Fruit fly (Drosophila melanogaster): ENCODE data around the gene CG13856.

The CG13856 gene

dm6 chr3R:22356464-22357410, 45.7 kb upstream of the CG13856 start, which contains the start of gene Sar1 (continued):
- TF ChIP-seq row (GFP tag; IDR thresholded peaks at IDR 0.05), result peak; percentile 44; the same call in 2 of the 3 replicates
- TF ChIP-seq disco-r (GFP tag; optimal IDR thresholded peaks at IDR 0.05), result peak; percentile 26
- TF ChIP-seq Atf-2 (GFP tag; optimal IDR thresholded peaks at IDR 0.05), result no peak
- TF ChIP-seq Mes4 (GFP tag; optimal IDR thresholded peaks at IDR 0.05), result peak; percentile 26
- peak; percentile 79 for TF ChIP-seq CG11504 (tag; optimal IDR thresholded peaks at IDR 0.05)
- no peak for TF ChIP-seq CG4360 (GFP tag; IDR thresholded peaks at IDR 0.05)
- TF ChIP-seq CG11456 (GFP tag; IDR thresholded peaks at IDR 0.05), result peak; percentile 69; the same call in 2 of the 3 replicates
- TF ChIP-seq CG9876 (GFP tag; optimal IDR thresholded peaks at IDR 0.05), result peak; percentile 40
- no peak; the same call in 2 of the 3 replicates for TF ChIP-seq CG11093 (GFP tag; IDR thresholded peaks at IDR 0.05)
- TF ChIP-seq vnd (GFP tag; IDR thresholded peaks at IDR 0.05; ENCODE audit: partially characterized antibody), result peak; percentile 80
- TF ChIP-seq Hey (tag; optimal IDR thresholded peaks at IDR 0.05), result no peak
- peak; percentile 23 for TF ChIP-seq HLH54F (GFP tag; optimal IDR thresholded peaks at IDR 0.05)
- TF ChIP-seq NFAT (GFP tag; IDR thresholded peaks at IDR 0.05), result peak; percentile 61
- no peak for TF ChIP-seq dan (GFP tag; IDR thresholded peaks at IDR 0.05)
- no peak for TF ChIP-seq CG10431 (GFP tag; optimal IDR thresholded peaks at IDR 0.05)
- no peak for TF ChIP-seq CG10147 (GFP tag; optimal IDR thresholded peaks at IDR 0.05)
- TF ChIP-seq Lim3 (GFP tag; IDR thresholded peaks at IDR 0.05), result no peak
- no peak for TF ChIP-seq Hand (GFP tag; optimal IDR thresholded peaks at IDR 0.05)
- TF ChIP-seq CG10979 (tag; optimal IDR thresholded peaks at IDR 0.05), result no peak
- TF ChIP-seq pnt (GFP tag; optimal IDR thresholded peaks at IDR 0.05), result no peak
- peak; percentile 50 for TF ChIP-seq NC2β (GFP tag; optimal IDR thresholded peaks at IDR 0.05)
- no peak for TF ChIP-seq Lpt (GFP tag; optimal IDR thresholded peaks at IDR 0.05)
- TF ChIP-seq ems (GFP tag; optimal IDR thresholded peaks at IDR 0.05), result no peak
- no peak for TF ChIP-seq Meics (GFP tag; optimal IDR thresholded peaks at IDR 0.05)
- peak; percentile 44 for TF ChIP-seq yki (optimal IDR thresholded peaks at IDR 0.05)
- no peak for TF ChIP-seq stc (GFP tag; IDR thresholded peaks at IDR 0.05)
- TF ChIP-seq cwo (GFP tag; optimal IDR thresholded peaks at IDR 0.05), result no peak
- no peak; the same call in 1 of the 2 replicates for TF ChIP-seq ham (GFP tag; IDR thresholded peaks at IDR 0.05)
- TF ChIP-seq Awh (GFP tag; IDR thresholded peaks at IDR 0.05), result no peak
- no peak for TF ChIP-seq CG4707 (GFP tag; optimal IDR thresholded peaks at IDR 0.05)
- TF ChIP-seq exex (tag; optimal IDR thresholded peaks at IDR 0.05), result no peak
- TF ChIP-seq gsb-n (tag; optimal IDR thresholded peaks at IDR 0.05), result peak; percentile 70
- TF ChIP-seq CG42726 (GFP tag; IDR thresholded peaks at IDR 0.05; ENCODE audit: partially characterized antibody), result peak; percentile 96
- TF ChIP-seq CG9437 (GFP tag; optimal IDR thresholded peaks at IDR 0.05), result peak; percentile 55
- TF ChIP-seq D19B (GFP tag; optimal IDR thresholded peaks at IDR 0.05), result no peak
- TF ChIP-seq CG8944 (GFP tag; optimal IDR thresholded peaks at IDR 0.05), result peak; percentile 43
- peak; percentile 20 for TF ChIP-seq CG34376 (GFP tag; optimal IDR thresholded peaks at IDR 0.05)
- TF ChIP-seq Atf6 (GFP tag; IDR thresholded peaks at IDR 0.05), result no peak
- peak; percentile 24 for TF ChIP-seq CG7839 (tag; optimal IDR thresholded peaks at IDR 0.05)
- peak; percentile 46 for TF ChIP-seq Xbp1 (GFP tag; optimal IDR thresholded peaks at IDR 0.05)
- TF ChIP-seq Taf1 (GFP tag; IDR thresholded peaks at IDR 0.05), result no peak
- no peak for TF ChIP-seq kah (GFP tag; optimal IDR thresholded peaks at IDR 0.05)
- no peak for TF ChIP-seq CG10321 (GFP tag; IDR thresholded peaks at IDR 0.05)
- no peak for TF ChIP-seq CG12219 (GFP tag; optimal IDR thresholded peaks at IDR 0.05)
- peak; percentile 5 for TF ChIP-seq CG17568 (GFP tag; optimal IDR thresholded peaks at IDR 0.05)
- TF ChIP-seq sqz (GFP tag; optimal IDR thresholded peaks at IDR 0.05), result peak; percentile 91
- no peak for TF ChIP-seq oc (tag; optimal IDR thresholded peaks at IDR 0.05)
- no peak for TF ChIP-seq CG1233 (GFP tag; optimal IDR thresholded peaks at IDR 0.05)
- TF ChIP-seq amos (GFP tag; IDR thresholded peaks at IDR 0.05; ENCODE audit: partially characterized antibody), result peak; percentile 98
